Worm (Caenorhabditis elegans) whole organism, young adult: Measurements from ENCODE around the gene Y43F8C.7.

ENCODE experiments used
- C06A6.2 ChIP-seq: fragments of 200-800 bp; sonication (Bioruptor generic); conservative IDR thresholded peaks from 2 replicates; pipeline ENCODE4 v1.3.6; 2022; ENCODE audit warnings: missing genetic modification characterization, missing compliant biosample characterization
- F52B5.7 ChIP-seq: sonication (generic microtip); optimal IDR thresholded peaks from 2 replicates; lab custom pipeline; 2016; ENCODE audit warnings: mild to moderate bottlenecking, missing genetic modification characterization, missing compliant biosample characterization
- aptf-2 ChIP-seq: fragments of 200-800 bp; sonication (Bioruptor generic); conservative IDR thresholded peaks from 2 replicates; pipeline ENCODE4 v1.3.6; 2022; ENCODE audit warnings: missing genetic modification reagents, missing genetic modification characterization, missing compliant biosample characterization
- mcd-1 ChIP-seq: fragments of 200-800 bp; sonication (Bioruptor generic); IDR thresholded peaks from 2 replicates; pipeline ENCODE4 v1.3.6; 2022; ENCODE audit warnings: missing genetic modification reagents, missing genetic modification characterization, missing compliant biosample characterization
- repo-1 ChIP-seq: sonication (generic microtip); optimal IDR thresholded peaks from 2 replicates; lab custom pipeline; 2017; ENCODE audit warnings: mild to moderate bottlenecking, missing genetic modification characterization, missing compliant biosample characterization
- snpc-4 ChIP-seq, 5 experiments: fragments of 150-350 bp in 1 of 5; sonication (generic microtip) in 4 of 5; optimal IDR thresholded peaks; 2 replicates each; lab custom pipeline; 2014 to 2018; ENCODE audit warnings: missing genetic modification characterization in 5 of 5, missing biosample characterization in 3 of 5, antibody characterized with exemption in 2 of 5, mild to moderate bottlenecking in 2 of 5, missing compliant biosample characterization in 2 of 5, missing genotype in 2 of 5, moderate library complexity in 2 of 5, missing genetic modification reagents in 1 of 5

ce11 chrV:19605880-19606279, 38.0 kb downstream of the Y43F8C.7 start, which contains the start of gene nlp-25:
- no peak for TF ChIP-seq F52B5.7 (tag; lab: Kevin White, UChicago)
- TF ChIP-seq mcd-1 (GFP tag; lab: Robert Waterston, UW), result no peak
- no peak for TF ChIP-seq aptf-2 (GFP tag; lab: Robert Waterston, UW)
- TF ChIP-seq repo-1 (tag; lab: Kevin White, UChicago), result no peak
- no peak for TF ChIP-seq snpc-4 (GFP tag; optimal IDR thresholded peaks at IDR 0.05; lab: Kevin White, UChicago)
- TF ChIP-seq snpc-4 (tag; optimal IDR thresholded peaks at IDR 0.05; lab: Kevin White, UChicago), result no peak
- no peak for TF ChIP-seq C06A6.2 (GFP tag; lab: Robert Waterston, UW)
